Worm (Caenorhabditis elegans) whole organism, L1 larva: Measurements from ENCODE around the gene lips-17.

Experiments
- dpl-1 ChIP-seq, 3 experiments: fragments of 150-350 bp in 2 of 3; sonication (generic microtip) in 1 of 3; optimal IDR thresholded peaks; 2 replicates each; lab custom pipeline; 2014 to 2017; ENCODE audit warnings: missing biosample characterization in 3 of 3, missing genetic modification characterization in 3 of 3, missing genetic modification reagents in 3 of 3
- fos-1 ChIP-seq: fragments of 150-350 bp; optimal IDR thresholded peaks from 2 replicates; lab custom pipeline; 2014; ENCODE audit warnings: missing biosample characterization, missing genetic modification characterization
- jun-1 ChIP-seq: fragments of 150-350 bp; optimal IDR thresholded peaks from 2 replicates; lab custom pipeline; 2014; ENCODE audit warnings: missing biosample characterization, missing genetic modification reagents, missing genetic modification characterization
- mab-9 ChIP-seq: fragments of 200-800 bp; sonication (Bioruptor generic); IDR thresholded peaks from 2 replicates; pipeline ENCODE4 v1.3.6; 2022; ENCODE audit warnings: missing genetic modification reagents, missing genetic modification characterization, missing compliant biosample characterization
- nhr-11 ChIP-seq: fragments of 150-350 bp; optimal IDR thresholded peaks from 2 replicates; lab custom pipeline; 2014; ENCODE audit warnings: missing biosample characterization, missing genetic modification characterization
- nhr-20 ChIP-seq: sonication (generic microtip); optimal IDR thresholded peaks from 2 replicates; lab custom pipeline; 2016; ENCODE audit warnings: mild to moderate bottlenecking, missing genetic modification characterization, missing compliant biosample characterization
- pqm-1 ChIP-seq: sonication (generic microtip); optimal IDR thresholded peaks from 3 replicates; lab custom pipeline; 2017; ENCODE audit warnings: missing biosample characterization, missing genetic modification characterization
- skn-1 ChIP-seq: fragments of 150-350 bp; optimal IDR thresholded peaks from 2 replicates; lab custom pipeline; 2014; ENCODE audit warnings: missing biosample characterization, missing genetic modification characterization
- snpc-4 ChIP-seq: fragments of 150-350 bp; optimal IDR thresholded peaks from 2 replicates; lab custom pipeline; 2014; ENCODE audit warnings: missing biosample characterization, missing genetic modification characterization
- unc-130 ChIP-seq: fragments of 150-350 bp; optimal IDR thresholded peaks from 2 replicates; lab custom pipeline; 2017; ENCODE audit warnings: missing biosample characterization, missing genetic modification characterization, inconsistent platforms
- ztf-11 ChIP-seq, 2 experiments: sonication (generic microtip); optimal IDR thresholded peaks; 2 replicates each; lab custom pipeline; 2016 to 2017; ENCODE audit warnings: missing genetic modification characterization in 2 of 2, missing biosample characterization in 1 of 2, missing compliant biosample characterization in 1 of 2

DNA sequence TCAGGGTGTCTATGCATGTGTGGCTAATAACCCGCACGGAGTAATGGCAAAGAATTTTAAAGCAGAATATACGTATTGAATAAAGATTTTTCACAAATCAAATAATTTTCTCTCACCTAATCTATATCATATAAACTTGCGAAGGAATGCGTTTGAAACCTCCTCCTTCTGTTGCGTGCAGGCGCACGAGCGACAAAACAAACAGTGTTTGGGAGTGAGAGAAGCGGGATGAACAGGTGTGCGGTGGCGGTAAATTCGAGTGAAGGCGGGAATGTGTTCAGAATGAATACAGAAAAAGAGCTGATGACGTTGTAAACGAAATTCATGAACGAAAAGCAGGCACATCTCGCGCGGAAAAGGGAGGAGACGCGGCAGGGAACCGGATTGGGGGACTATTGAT, 6.3 kb downstream of the lips-17 start:
- TF ChIP-seq pqm-1 (tag; lab: Kevin White, UChicago) (no peak), dpl-1 (GFP tag; optimal IDR thresholded peaks at IDR 0.05; lab: Kevin White, UChicago) (no peak), ztf-11 (tag; optimal IDR thresholded peaks at IDR 0.05; lab: Kevin White, UChicago) (no peak), unc-130 (tag; lab: Kevin White, UChicago) (no peak), jun-1 (tag; lab: Kevin White, UChicago) (no peak), nhr-11 (tag; lab: Kevin White, UChicago) (no peak), skn-1 (tag; lab: Kevin White, UChicago) (no peak), nhr-20 (tag; lab: Kevin White, UChicago) (no peak), mab-9 (no peak), snpc-4 (no peak), fos-1 (tag; lab: Kevin White, UChicago) (no peak)
